Fruit fly (Drosophila melanogaster): ENCODE results near the gene CG14605.
A peak's percentile ranks its signal among the peaks of the same experiment; 100 is the strongest.

Gene CG14605

dm6 chr3R:7187093-7187912 lies 32.2 kb downstream of the CG14605 start:
- TF ChIP-seq CTCF (optimal IDR thresholded peaks at IDR 0.05) (peak in 1 of 2 experiments; percentile 1), CG8478 (optimal IDR thresholded peaks at IDR 0.05) (no peak)

- no peak for TF ChIP-seq CTCF (optimal IDR thresholded peaks at IDR 0.05)
- no peak for TF ChIP-seq CG8478 (optimal IDR thresholded peaks at IDR 0.05)
These were observed 33.0 kb downstream of the CG14605 start, which contains the start of the genes CG10055 and lap for dm6 chr3R:7186242-7187092. TSS of gene CG10055 (minus strand) at chr3R:7186673. TSS of gene lap (plus strand) at chr3R:7186994.

dm6 chr3R:7174755-7175154 lies 44.8 kb downstream of the CG14605 start:
- TF ChIP-seq CG8478 (optimal IDR thresholded peaks at IDR 0.05) (no peak), CTCF (optimal IDR thresholded peaks at IDR 0.05) (no peak)

- TF ChIP-seq CTCF (optimal IDR thresholded peaks at IDR 0.05) (no peak), CG8478 (optimal IDR thresholded peaks at IDR 0.05) (no peak)
These were observed 46.5 kb downstream of the CG14605 start for dm6 chr3R:7172978-7173377.

- no peak for TF ChIP-seq CG8478 (optimal IDR thresholded peaks at IDR 0.05)
- no peak for TF ChIP-seq CTCF (optimal IDR thresholded peaks at IDR 0.05)
These were observed 48.0 kb downstream of the CG14605 start for dm6 chr3R:7171384-7172099.

dm6 chr3R:7169927-7170326 lies 49.6 kb downstream of the CG14605 start:
- TF ChIP-seq CG8478 (optimal IDR thresholded peaks at IDR 0.05): no peak

Data from S2 (cell line).